Fruit fly (Drosophila melanogaster) whole organism, adult: ENCODE results near the gene Diedel2.

Source experiments
- CG11617 ChIP-seq: fragments of 200-800 bp; sonication (Bioruptor generic); optimal IDR thresholded peaks from 2 replicates; lab custom pipeline; 2017; ENCODE audit warnings: mild to moderate bottlenecking, missing biosample characterization, missing genetic modification reagents, missing genetic modification characterization
- CG12768 ChIP-seq: fragments of 200-800 bp; sonication (Bioruptor generic); optimal IDR thresholded peaks from 2 replicates; lab custom pipeline; 2017; ENCODE audit warnings: missing biosample characterization, missing genetic modification characterization, mild to moderate bottlenecking, moderate library complexity, missing genetic modification reagents
- CG14711 ChIP-seq: fragments of 200-800 bp; sonication (Bioruptor generic); optimal IDR thresholded peaks from 2 replicates; lab custom pipeline; 2018; ENCODE audit warnings: missing biosample characterization, mild to moderate bottlenecking, missing genetic modification characterization, moderate library complexity
- CG1620 ChIP-seq: fragments of 200-800 bp; sonication (Bioruptor generic); optimal IDR thresholded peaks from 2 replicates; lab custom pipeline; 2016; ENCODE audit warnings: missing biosample characterization, missing genetic modification characterization
- CG33017 ChIP-seq: fragments of 200-800 bp; sonication (Bioruptor generic); optimal IDR thresholded peaks from 2 replicates; lab custom pipeline; 2018; ENCODE audit warnings: missing biosample characterization, mild to moderate bottlenecking, missing genetic modification characterization, moderate library complexity
- CG5204 ChIP-seq: fragments of 200-800 bp; sonication (Bioruptor generic); optimal IDR thresholded peaks from 2 replicates; lab custom pipeline; 2016; ENCODE audit warnings: missing biosample characterization, missing genetic modification characterization
- CG7045 ChIP-seq: fragments of 200-800 bp; sonication (Bioruptor generic); optimal IDR thresholded peaks from 2 replicates; lab custom pipeline; 2017; ENCODE audit warnings: missing biosample characterization, mild to moderate bottlenecking, missing genetic modification characterization
- CG7101 ChIP-seq: fragments of 200-800 bp; sonication (Bioruptor generic); optimal IDR thresholded peaks from 2 replicates; lab custom pipeline; 2018; ENCODE audit warnings: missing biosample characterization, mild to moderate bottlenecking, missing genetic modification characterization, moderate library complexity
- Clk ChIP-seq: fragments of 200-800 bp; sonication (Bioruptor generic); optimal IDR thresholded peaks from 2 replicates; lab custom pipeline; 2017; ENCODE audit warnings: missing biosample characterization, missing genetic modification characterization
- Crg-1 ChIP-seq: fragments of 200-800 bp; sonication (Bioruptor generic); optimal IDR thresholded peaks from 2 replicates; lab custom pipeline; 2016; ENCODE audit warnings: missing biosample characterization, missing genetic modification characterization
- Hr96 ChIP-seq: fragments of 200-800 bp; sonication (Bioruptor generic); optimal IDR thresholded peaks from 2 replicates; lab custom pipeline; 2016; ENCODE audit warnings: missing biosample characterization, missing genetic modification characterization
- Mnt ChIP-seq: fragments of 200-800 bp; sonication (Bioruptor generic); optimal IDR thresholded peaks from 2 replicates; lab custom pipeline; 2016; ENCODE audit warnings: missing biosample characterization, mild to moderate bottlenecking, missing genetic modification characterization
- bab1 ChIP-seq: fragments of 200-800 bp; sonication (Bioruptor generic); optimal IDR thresholded peaks from 3 replicates; lab custom pipeline; 2019; ENCODE audit warnings: missing biosample characterization, mild to moderate bottlenecking, missing genetic modification characterization, moderate library complexity
- cic ChIP-seq: fragments of 200-800 bp; sonication (Bioruptor generic); optimal IDR thresholded peaks from 2 replicates; lab custom pipeline; 2017; ENCODE audit warnings: missing biosample characterization, mild to moderate bottlenecking, missing genetic modification characterization, moderate library complexity
- cnc ChIP-seq, 2 experiments: fragments of >200 bp; optimal IDR thresholded peaks; 2 replicates each; lab custom pipeline; 2017
- kay ChIP-seq: fragments of 200-800 bp; sonication (Bioruptor generic); peaks from one replicate; lab custom pipeline; 2016; ENCODE audit warnings: missing biosample characterization, missing genetic modification characterization, borderline replicate concordance
- ovo ChIP-seq: fragments of 200-800 bp; sonication (Bioruptor generic); optimal IDR thresholded peaks from 2 replicates; lab custom pipeline; 2016; ENCODE audit warnings: missing biosample characterization, missing genetic modification characterization
- pad ChIP-seq: fragments of 200-800 bp; sonication (Bioruptor generic); optimal IDR thresholded peaks from 3 replicates; lab custom pipeline; 2017; ENCODE audit warnings: missing biosample characterization, missing genetic modification characterization, mild to moderate bottlenecking, moderate library complexity, missing genetic modification reagents
- tj ChIP-seq: fragments of 200-800 bp; sonication (Bioruptor generic); optimal IDR thresholded peaks from 3 replicates; lab custom pipeline; 2017; ENCODE audit warnings: missing biosample characterization, mild to moderate bottlenecking, missing genetic modification characterization, moderate library complexity
- toe ChIP-seq: fragments of 200-800 bp; sonication (Bioruptor generic); optimal IDR thresholded peaks from 2 replicates; lab custom pipeline; 2016; ENCODE audit warnings: missing biosample characterization, missing genetic modification characterization

Diedel2 gene

DNA sequence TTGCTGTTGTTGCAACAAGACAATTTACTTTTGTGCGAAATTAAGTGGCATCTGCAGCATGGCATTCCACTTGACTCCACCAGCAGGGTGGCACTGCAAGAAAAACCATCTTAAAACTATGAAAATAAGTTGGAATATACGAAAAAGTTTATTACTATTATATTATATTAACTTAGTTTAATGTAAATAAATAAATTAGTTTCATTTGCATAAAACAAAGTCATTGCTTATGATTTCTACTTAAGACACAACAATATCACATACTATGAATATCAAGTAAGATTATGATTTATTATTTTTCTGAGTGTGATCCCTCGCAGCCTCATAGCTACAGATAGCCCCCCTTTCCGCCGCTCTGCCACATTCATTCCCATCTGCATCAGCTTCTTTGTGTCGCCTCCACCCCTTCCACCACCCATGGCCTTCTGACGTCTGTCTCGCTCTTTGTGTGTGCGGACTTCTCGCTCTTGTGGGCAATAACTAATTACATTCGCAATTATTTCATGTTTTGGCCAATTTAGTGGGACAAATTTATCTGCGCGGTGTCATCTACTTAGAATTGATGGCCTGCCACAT lies 38.0 kb upstream of the Diedel2 start:
- no peak for TF ChIP-seq ovo (GFP tag; lab: Kevin White, UChicago)
- TF ChIP-seq pad (GFP tag; lab: Kevin White, UChicago): no peak
- no peak for TF ChIP-seq Hr96
- TF ChIP-seq Mnt (GFP tag; lab: Kevin White, UChicago): no peak
- TF ChIP-seq CG5204 (GFP tag; lab: Kevin White, UChicago): no peak
- no peak for TF ChIP-seq CG1620 (GFP tag; lab: Kevin White, UChicago)
- no peak for TF ChIP-seq cic (GFP tag; lab: Kevin White, UChicago)
- TF ChIP-seq bab1 (GFP tag; lab: Kevin White, UChicago): no peak
- no peak for TF ChIP-seq CG14711 (tag; lab: Kevin White, UChicago)
- no peak for TF ChIP-seq toe (GFP tag; lab: Kevin White, UChicago)
- TF ChIP-seq Clk (GFP tag; lab: Kevin White, UChicago): no peak
- TF ChIP-seq CG12768: no peak
- no peak for TF ChIP-seq kay (GFP tag; lab: Kevin White, UChicago)
- TF ChIP-seq CG33017 (tag; lab: Kevin White, UChicago): no peak

DNA sequence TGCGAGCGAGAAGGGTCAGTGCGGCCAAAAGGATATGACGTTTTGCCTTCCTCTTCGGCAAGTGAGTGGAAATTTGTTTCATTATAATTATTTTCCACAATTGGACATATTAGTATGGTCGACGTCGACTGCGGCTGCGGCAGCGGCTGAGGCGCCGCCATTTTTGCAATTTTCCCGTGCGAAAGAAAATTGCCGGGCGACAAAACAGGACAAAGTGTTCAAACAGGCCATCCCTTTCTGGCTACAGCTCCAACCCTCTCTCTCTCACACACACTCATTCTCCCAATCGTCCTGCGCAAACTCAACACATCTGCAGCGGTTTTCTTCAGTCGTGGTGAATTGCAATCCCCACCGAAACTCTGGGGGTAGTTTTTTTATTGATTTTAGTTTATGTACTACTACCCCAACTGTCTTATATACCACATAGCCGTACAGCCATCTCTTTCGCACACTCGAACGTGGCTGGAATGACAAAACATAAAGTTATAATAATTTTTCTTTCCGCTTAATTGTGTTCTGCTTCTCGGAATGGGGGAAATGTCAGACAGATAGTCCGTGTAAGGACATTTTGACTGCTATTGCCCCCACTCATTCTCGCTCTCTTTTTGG lies 36.1 kb upstream of the Diedel2 start:
- TF ChIP-seq bab1 (GFP tag; lab: Kevin White, UChicago): no peak
- TF ChIP-seq pad (GFP tag; lab: Kevin White, UChicago): peak; percentile 38

- TF ChIP-seq Clk (GFP tag; lab: Kevin White, UChicago) (no peak), CG1620 (GFP tag; lab: Kevin White, UChicago) (no peak), ovo (GFP tag; lab: Kevin White, UChicago) (no peak), CG12768 (no peak), Hr96 (no peak), CG7101 (no peak), CG33017 (tag; lab: Kevin White, UChicago) (no peak), bab1 (GFP tag; lab: Kevin White, UChicago) (no peak), CG7045 (GFP tag; lab: Kevin White, UChicago) (no peak), cnc (optimal IDR thresholded peaks at IDR 0.05; lab: Kevin White, UChicago) (no peak), tj (GFP tag; lab: Kevin White, UChicago) (no peak)
Observed at dm6 chr3R:29576009-29576408, 32.3 kb upstream of the Diedel2 start.

dm6 chr3R:29581420-29581819 lies 26.9 kb upstream of the Diedel2 start:
- no peak for TF ChIP-seq Crg-1
- no peak for TF ChIP-seq CG33017 (tag; lab: Kevin White, UChicago)
- no peak for TF ChIP-seq pad (GFP tag; lab: Kevin White, UChicago)
- no peak for TF ChIP-seq Clk (GFP tag; lab: Kevin White, UChicago)
- no peak for TF ChIP-seq CG7045 (GFP tag; lab: Kevin White, UChicago)
- no peak for TF ChIP-seq Mnt (GFP tag; lab: Kevin White, UChicago)
- TF ChIP-seq cnc (optimal IDR thresholded peaks at IDR 0.05; lab: Kevin White, UChicago): no peak
- no peak for TF ChIP-seq CG1620 (GFP tag; lab: Kevin White, UChicago)
- TF ChIP-seq CG11617 (GFP tag; lab: Kevin White, UChicago): no peak
- no peak for TF ChIP-seq kay (GFP tag; lab: Kevin White, UChicago)
- TF ChIP-seq bab1 (GFP tag; lab: Kevin White, UChicago): no peak
- no peak for TF ChIP-seq tj (GFP tag; lab: Kevin White, UChicago)
- no peak for TF ChIP-seq CG14711 (tag; lab: Kevin White, UChicago)

DNA sequence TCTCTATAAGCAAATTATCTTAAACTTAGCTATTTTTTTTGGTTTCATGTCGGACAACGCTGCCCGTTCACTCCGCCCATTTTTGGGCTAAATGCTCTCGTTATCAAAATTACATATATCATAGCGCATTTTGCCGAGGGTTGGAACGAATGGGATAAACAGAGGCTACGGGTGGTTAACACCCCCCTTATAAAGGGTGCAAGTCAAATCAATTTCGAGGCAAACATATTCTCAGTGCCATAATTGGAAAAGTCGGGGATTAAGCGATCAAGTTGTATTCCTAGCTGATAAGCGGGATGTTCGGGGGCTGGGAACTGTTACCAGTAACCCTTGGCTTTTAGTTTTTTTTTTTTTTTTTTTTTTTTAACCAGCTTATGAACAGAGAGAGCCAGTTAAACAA lies 25.0 kb upstream of the Diedel2 start:
- TF ChIP-seq toe (GFP tag; lab: Kevin White, UChicago) (no peak), CG12768 (no peak), Hr96 (no peak), CG33017 (tag; lab: Kevin White, UChicago) (no peak), CG11617 (GFP tag; lab: Kevin White, UChicago) (no peak), CG14711 (tag; lab: Kevin White, UChicago) (no peak), CG5204 (GFP tag; lab: Kevin White, UChicago) (no peak), cnc (optimal IDR thresholded peaks at IDR 0.05; lab: Kevin White, UChicago) (no peak), bab1 (GFP tag; lab: Kevin White, UChicago) (no peak), Mnt (GFP tag; lab: Kevin White, UChicago) (no peak), kay (GFP tag; lab: Kevin White, UChicago) (no peak), CG7101 (no peak), CG7045 (GFP tag; lab: Kevin White, UChicago) (no peak), Crg-1 (no peak), pad (GFP tag; lab: Kevin White, UChicago) (no peak), ovo (GFP tag; lab: Kevin White, UChicago) (no peak), tj (GFP tag; lab: Kevin White, UChicago) (no peak), cic (GFP tag; lab: Kevin White, UChicago) (no peak)

- TF ChIP-seq CG11617 (GFP tag; lab: Kevin White, UChicago) (no peak), toe (GFP tag; lab: Kevin White, UChicago) (no peak), pad (GFP tag; lab: Kevin White, UChicago) (no peak), CG7045 (GFP tag; lab: Kevin White, UChicago) (no peak), kay (GFP tag; lab: Kevin White, UChicago) (no peak), CG7101 (no peak), CG12768 (no peak), CG33017 (tag; lab: Kevin White, UChicago) (no peak), CG5204 (GFP tag; lab: Kevin White, UChicago) (no peak), tj (GFP tag; lab: Kevin White, UChicago) (no peak), bab1 (GFP tag; lab: Kevin White, UChicago) (no peak), Crg-1 (no peak), Mnt (GFP tag; lab: Kevin White, UChicago) (no peak)
Observed at dm6 chr3R:29584266-29584665, 24.0 kb upstream of the Diedel2 start.
